Worm (Caenorhabditis elegans): Measurements from ENCODE around the gene fbxc-36.

Gene fbxc-36

ce11 chrII:909554-909953 lies 31.2 kb upstream of the fbxc-36 start, which contains the start of the genes fbxc-24 and fbxc-27:
Gene fbxc-24, minus strand, starts transcription at chrII:909654.
Gene fbxc-27, plus strand, starts transcription at chrII:909769.
- TF ChIP-seq lsy-27 (tag; optimal IDR thresholded peaks at IDR 0.05; ENCODE audit: borderline replicate concordance, insufficient read depth), result no peak
- no peak for TF ChIP-seq C06A6.2 (GFP tag; conservative IDR thresholded peaks at IDR 0.05)
- no peak for TF ChIP-seq nhr-27 (tag; optimal IDR thresholded peaks at IDR 0.05)
- no peak for TF ChIP-seq hrde-1 (tag; optimal IDR thresholded peaks at IDR 0.05; ENCODE audit: borderline replicate concordance)
- TF ChIP-seq ztf-26 (tag; optimal IDR thresholded peaks at IDR 0.05), result no peak
- TF ChIP-seq lir-1 (GFP tag; conservative IDR thresholded peaks at IDR 0.05), result no peak

ce11 chrII:911680-912079 lies 29.1 kb upstream of the fbxc-36 start, which contains the start of gene fbxc-31:
Gene fbxc-31, plus strand, starts transcription at chrII:911980.
- no peak for TF ChIP-seq D2030.7 (GFP tag; IDR thresholded peaks at IDR 0.05)
- TF ChIP-seq ceh-100 (GFP tag; IDR thresholded peaks at IDR 0.05), result no peak
- TF ChIP-seq atf-7 (tag; optimal IDR thresholded peaks at IDR 0.05), result no peak
- TF ChIP-seq him-1 (tag; optimal IDR thresholded peaks at IDR 0.05), result no peak
- no peak for TF ChIP-seq Y53F4B.3 (GFP tag; IDR thresholded peaks at IDR 0.05)
- TF ChIP-seq F10E7.11 (tag; optimal IDR thresholded peaks at IDR 0.05), result no peak
- TF ChIP-seq madf-3 (GFP tag; IDR thresholded peaks at IDR 0.05), result no peak
- TF ChIP-seq ztf-3 (GFP tag; optimal IDR thresholded peaks at IDR 0.05), result no peak

DNA sequence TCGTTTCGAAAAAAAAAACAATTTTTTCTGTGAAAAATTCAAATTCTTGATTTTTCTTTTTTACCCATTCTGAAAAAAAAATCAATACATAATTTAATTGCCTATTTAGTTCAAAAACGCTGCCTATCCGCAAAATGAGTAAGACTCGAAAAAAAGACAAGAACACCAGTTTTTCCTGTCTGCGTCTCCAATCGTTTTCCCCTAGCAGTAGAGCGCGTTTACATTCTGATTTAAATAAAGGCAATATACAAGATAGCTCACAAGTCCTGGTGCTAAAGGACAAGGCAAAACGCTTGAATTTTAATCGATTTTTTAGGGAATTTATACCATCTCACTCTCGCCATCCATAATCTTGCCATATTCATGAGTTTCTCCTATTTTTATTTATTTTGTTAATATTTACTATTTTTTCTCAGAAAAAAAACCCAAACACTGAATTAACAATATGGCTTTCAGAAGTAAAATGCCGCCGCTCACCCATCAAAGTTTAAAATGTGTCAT lies 27.5 kb upstream of the fbxc-36 start, which contains the start of gene fbxc-33:
fbxc-33 (plus strand) TSS at position 451 of the 501 bp plus-strand sequence.
- TF ChIP-seq mcd-1 (GFP tag; IDR thresholded peaks at IDR 0.05) (peak; percentile 75), egrh-3 (GFP tag; IDR thresholded peaks at IDR 0.05) (no peak), hsf-1 (GFP tag; IDR thresholded peaks at IDR 0.05) (no peak), F10E7.11 (tag; optimal IDR thresholded peaks at IDR 0.05) (no peak), cebp-2 (GFP tag; IDR thresholded peaks at IDR 0.05) (no peak), tlf-1 (GFP tag; optimal IDR thresholded peaks at IDR 0.05) (no peak)

DNA sequence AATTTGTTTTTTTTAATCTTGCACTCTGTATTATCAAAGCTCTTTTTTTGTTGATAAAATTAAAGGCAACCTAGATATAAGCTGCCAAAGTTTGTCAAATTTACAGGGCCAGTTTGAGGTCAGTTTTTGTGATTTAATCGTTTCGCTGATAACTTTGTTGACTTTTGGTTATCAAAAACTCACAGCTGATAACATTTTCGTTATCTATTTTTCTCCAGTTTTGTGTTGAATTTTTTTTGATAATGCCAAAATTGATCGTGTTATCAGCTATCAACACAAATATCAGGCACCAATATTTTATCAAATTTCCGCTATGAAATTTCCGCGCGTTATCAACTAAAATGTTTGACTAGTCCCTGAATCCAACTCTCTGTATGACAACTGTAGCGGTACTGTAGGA lies 25.6 kb upstream of the fbxc-36 start:
- no peak for TF ChIP-seq ceh-40 (GFP tag; IDR thresholded peaks at IDR 0.05)
- TF ChIP-seq atf-7 (tag; optimal IDR thresholded peaks at IDR 0.05), result peak; percentile 48
- TF ChIP-seq F10E7.11 (tag; optimal IDR thresholded peaks at IDR 0.05), result no peak
- no peak for TF ChIP-seq rec-8 (tag; optimal IDR thresholded peaks at IDR 0.05)
- peak; percentile 67 for TF ChIP-seq ztf-22 (GFP tag; optimal IDR thresholded peaks at IDR 0.05)
- TF ChIP-seq dpff-1 (tag; optimal IDR thresholded peaks at IDR 0.05), result no peak
- TF ChIP-seq hmg-20 (GFP tag; IDR thresholded peaks at IDR 0.05), result no peak
- TF ChIP-seq nhr-120 (GFP tag; IDR thresholded peaks at IDR 0.05), result no peak
- TF ChIP-seq F33H1.4 (GFP tag; IDR thresholded peaks at IDR 0.05), result no peak
- TF ChIP-seq nhr-80 (tag; optimal IDR thresholded peaks at IDR 0.05), result peak; percentile 95
- TF ChIP-seq pha-4 (tag; optimal IDR thresholded peaks at IDR 0.05), result peak; percentile 89
- no peak for TF ChIP-seq hlh-26 (GFP tag; conservative IDR thresholded peaks at IDR 0.05)
- TF ChIP-seq mcd-1 (GFP tag; IDR thresholded peaks at IDR 0.05), result peak; percentile 35; the same call in 1 of the 2 replicates
- peak; percentile 94 for TF ChIP-seq ets-4 (GFP tag; optimal IDR thresholded peaks at IDR 0.05)
- TF ChIP-seq sdz-38 (tag; optimal IDR thresholded peaks at IDR 0.05), result no peak
- no peak for TF ChIP-seq ama-1 (optimal IDR thresholded peaks at IDR 0.05)
- no peak for TF ChIP-seq ama-1 (GFP tag; optimal IDR thresholded peaks at IDR 0.05)
- TF ChIP-seq dox-1 (GFP tag; IDR thresholded peaks at IDR 0.05), result peak; percentile 63
